Worm (Caenorhabditis elegans) whole organism, young adult: ENCODE data around the gene Y49E10.27.

ENCODE experiments used
- F10E7.11 ChIP-seq: sonication (generic microtip); optimal IDR thresholded peaks from 2 replicates; lab custom pipeline; 2017; ENCODE audit warnings: mild to moderate bottlenecking, missing genetic modification characterization, moderate library complexity, missing compliant biosample characterization
- F23B12.7 ChIP-seq: sonication (generic microtip); optimal IDR thresholded peaks from 2 replicates; lab custom pipeline; 2017; ENCODE audit warnings: missing genetic modification characterization, mild to moderate bottlenecking, missing compliant biosample characterization, antibody characterized with exemption, moderate library complexity; ENCODE audit not compliant: insufficient read depth
- T26A5.8 ChIP-seq: sonication (generic microtip); optimal IDR thresholded peaks from 2 replicates; lab custom pipeline; 2016; ENCODE audit warnings: missing genetic modification characterization, missing compliant biosample characterization
- Y67H2A.10 ChIP-seq: fragments of 200-800 bp; sonication (Bioruptor generic); conservative IDR thresholded peaks from 2 replicates; pipeline ENCODE4 v1.3.6; 2022; ENCODE audit warnings: missing genetic modification reagents, missing genetic modification characterization, missing compliant biosample characterization
- ama-1 ChIP-seq, 3 experiments: fragments of 150-350 bp in 1 of 3; sonication (generic microtip) in 2 of 3; optimal IDR thresholded peaks; 2 replicates each; lab custom pipeline; 2014 to 2018; ENCODE audit warnings: missing biosample characterization in 2 of 3, missing genetic modification characterization in 2 of 3, missing genetic modification reagents in 2 of 3
- chd-7 ChIP-seq: sonication (generic microtip); optimal IDR thresholded peaks from 2 replicates; lab custom pipeline; 2016; ENCODE audit warnings: mild to moderate bottlenecking, missing genetic modification characterization, moderate library complexity, missing compliant biosample characterization
- ets-4 ChIP-seq: fragments of 200-800 bp; sonication (Bioruptor generic); optimal IDR thresholded peaks from 2 replicates; lab custom pipeline; 2018; ENCODE audit warnings: mild to moderate bottlenecking, missing genetic modification characterization, missing compliant biosample characterization
- lir-1 ChIP-seq: fragments of 200-800 bp; sonication (Bioruptor generic); conservative IDR thresholded peaks from 2 replicates; pipeline ENCODE4 v1.3.6; 2022; ENCODE audit warnings: missing genetic modification reagents, missing genetic modification characterization, missing compliant biosample characterization
- lsl-1 ChIP-seq: fragments of 200-800 bp; sonication (Bioruptor generic); optimal IDR thresholded peaks from 2 replicates; lab custom pipeline; 2018; ENCODE audit warnings: mild to moderate bottlenecking, missing genetic modification characterization, moderate library complexity, missing compliant biosample characterization
- madf-6 ChIP-seq: fragments of 200-800 bp; sonication (Bioruptor generic); IDR thresholded peaks from 2 replicates; pipeline ENCODE4 v1.3.6; 2022; ENCODE audit warnings: missing genetic modification reagents, missing genetic modification characterization, missing compliant biosample characterization
- madf-8 ChIP-seq: fragments of 200-800 bp; sonication (Bioruptor generic); conservative IDR thresholded peaks from 2 replicates; pipeline ENCODE4 v1.3.6; 2022; ENCODE audit warnings: missing genetic modification reagents, missing genetic modification characterization, missing compliant biosample characterization
- rpc-1 ChIP-seq, 2 experiments: fragments of 150-350 bp in 1 of 2; sonication (generic microtip) in 1 of 2; optimal IDR thresholded peaks; 2 replicates each; lab custom pipeline; 2014 to 2018; ENCODE audit warnings: missing biosample characterization in 1 of 2, missing genetic modification characterization in 1 of 2, missing genetic modification reagents in 1 of 2, missing genotype in 1 of 2
- tlf-1 ChIP-seq: fragments of 200-800 bp; sonication (Bioruptor generic); optimal IDR thresholded peaks from 2 replicates; lab custom pipeline; 2018; ENCODE audit warnings: mild to moderate bottlenecking, missing genetic modification characterization, missing compliant biosample characterization

ce11 chrIII:12458970-12459369 lies 24.8 kb downstream of the Y49E10.27 start:
- TF ChIP-seq T26A5.8 (tag; lab: Kevin White, UChicago) (no peak), madf-8 (no peak), lsl-1 (GFP tag; lab: Kevin White, UChicago) (no peak), madf-6 (GFP tag; lab: Robert Waterston, UW) (no peak), chd-7 (no peak), ets-4 (GFP tag; lab: Kevin White, UChicago) (no peak), tlf-1 (no peak), ama-1 (optimal IDR thresholded peaks at IDR 0.05; lab: Kevin White, UChicago) (no peak), ama-1 (GFP tag; optimal IDR thresholded peaks at IDR 0.05; lab: Kevin White, UChicago) (no peak), F23B12.7 (tag; lab: Kevin White, UChicago) (no peak), rpc-1 (optimal IDR thresholded peaks at IDR 0.05; lab: Kevin White, UChicago) (no peak), rpc-1 (tag; optimal IDR thresholded peaks at IDR 0.05; lab: Kevin White, UChicago) (no peak), lir-1 (no peak), F10E7.11 (tag; lab: Kevin White, UChicago) (no peak), Y67H2A.10 (GFP tag; lab: Robert Waterston, UW) (no peak)
